Fruit fly (Drosophila melanogaster) whole organism, adult: ENCODE data around the gene CG14205.
A peak's percentile ranks its signal among the peaks of the same experiment; 100 is the strongest.

ENCODE experiments used
- CG12768 ChIP-seq: fragments of 200-800 bp; sonication (Bioruptor generic); optimal IDR thresholded peaks from 2 replicates; lab custom pipeline; 2017; ENCODE audit warnings: missing biosample characterization, missing genetic modification characterization, mild to moderate bottlenecking, moderate library complexity, missing genetic modification reagents
- CG33017 ChIP-seq: fragments of 200-800 bp; sonication (Bioruptor generic); optimal IDR thresholded peaks from 2 replicates; lab custom pipeline; 2018; ENCODE audit warnings: missing biosample characterization, mild to moderate bottlenecking, missing genetic modification characterization, moderate library complexity
- CG7045 ChIP-seq: fragments of 200-800 bp; sonication (Bioruptor generic); optimal IDR thresholded peaks from 2 replicates; lab custom pipeline; 2017; ENCODE audit warnings: missing biosample characterization, mild to moderate bottlenecking, missing genetic modification characterization
- kay ChIP-seq: fragments of 200-800 bp; sonication (Bioruptor generic); peaks from one replicate; lab custom pipeline; 2016; ENCODE audit warnings: missing biosample characterization, missing genetic modification characterization, borderline replicate concordance
- toe ChIP-seq: fragments of 200-800 bp; sonication (Bioruptor generic); optimal IDR thresholded peaks from 2 replicates; lab custom pipeline; 2016; ENCODE audit warnings: missing biosample characterization, missing genetic modification characterization

DNA sequence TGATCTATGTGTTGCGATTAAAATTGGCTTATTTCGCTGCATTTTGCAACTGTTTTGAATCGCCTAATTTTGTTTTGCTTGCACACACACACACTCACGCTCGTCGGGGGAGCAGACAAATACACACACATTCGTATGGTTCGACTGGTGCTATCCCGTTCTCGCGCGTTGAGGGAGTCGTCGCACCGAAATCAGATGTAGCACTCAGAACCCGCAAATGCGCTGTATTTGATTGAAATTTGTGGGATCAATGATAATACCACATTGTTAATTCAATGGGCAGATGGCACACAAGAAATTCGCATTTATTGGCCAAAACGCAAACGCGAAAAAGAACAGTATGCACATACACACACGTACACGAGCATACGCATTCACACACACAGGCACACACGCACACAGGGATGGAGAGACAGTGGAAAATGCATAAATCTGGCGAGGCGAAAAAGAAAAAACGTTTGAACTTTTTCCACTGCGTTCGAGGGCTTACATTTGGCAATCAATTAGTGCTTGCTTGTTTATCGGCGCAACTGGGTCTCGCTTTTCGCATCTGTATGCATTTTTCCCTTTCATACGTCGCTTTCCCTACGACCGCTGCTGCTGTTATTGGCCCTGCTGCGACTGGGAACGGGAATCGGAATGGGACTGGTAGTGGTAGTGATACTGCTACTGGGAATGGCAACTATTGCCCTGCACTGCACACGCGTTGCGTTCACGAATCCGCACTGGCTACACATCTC lies 13.3 kb upstream of the CG14205 start:
- no peak for TF ChIP-seq toe
- TF ChIP-seq CG7045 (GFP tag; lab: Kevin White, UChicago) = no peak
- no peak for TF ChIP-seq CG12768
- TF ChIP-seq kay = no peak
- peak; percentile 2 for TF ChIP-seq CG33017
